Worm (Caenorhabditis elegans) whole organism, young adult: ENCODE results near the gene gtf-2H3.
A peak's percentile ranks its signal among the peaks of the same experiment; 100 is the strongest.

Source experiments
- B0035.1 ChIP-seq: sonication (generic microtip); optimal IDR thresholded peaks from 2 replicates; lab custom pipeline; 2016; ENCODE audit warnings: missing genetic modification characterization, mild to moderate bottlenecking, missing compliant biosample characterization, missing genotype, missing genetic modification reagents
- D2030.7 ChIP-seq: fragments of 200-800 bp; sonication (Bioruptor generic); IDR thresholded peaks from 2 replicates; pipeline ENCODE4 v1.3.6; 2022; ENCODE audit warnings: missing genetic modification reagents, missing genetic modification characterization, missing compliant biosample characterization
- F22D6.2 ChIP-seq: sonication (generic microtip); optimal IDR thresholded peaks from 2 replicates; lab custom pipeline; 2016; ENCODE audit warnings: mild to moderate bottlenecking, missing genetic modification characterization, missing compliant biosample characterization
- F33H1.4 ChIP-seq: fragments of 200-800 bp; sonication (Bioruptor generic); IDR thresholded peaks from 2 replicates; pipeline ENCODE4 v1.3.6; 2022; ENCODE audit warnings: missing genetic modification reagents, missing genetic modification characterization, missing compliant biosample characterization
- F55B11.4 ChIP-seq: sonication (generic microtip); optimal IDR thresholded peaks from 2 replicates; lab custom pipeline; 2016; ENCODE audit warnings: missing compliant biosample characterization, missing genetic modification characterization, borderline replicate concordance; ENCODE audit not compliant: insufficient read depth
- T26A5.8 ChIP-seq: sonication (generic microtip); optimal IDR thresholded peaks from 2 replicates; lab custom pipeline; 2016; ENCODE audit warnings: missing genetic modification characterization, missing compliant biosample characterization
- Y56A3A.18 ChIP-seq: fragments of 200-800 bp; sonication (Bioruptor generic); IDR thresholded peaks from 2 replicates; pipeline ENCODE4 v1.3.6; 2022; ENCODE audit warnings: missing genetic modification reagents, missing genetic modification characterization, missing compliant biosample characterization
- Y79H2A.3 ChIP-seq: fragments of 200-800 bp; sonication (Bioruptor generic); conservative IDR thresholded peaks from 2 replicates; pipeline ENCODE4 v1.3.6; 2022; ENCODE audit warnings: missing genetic modification reagents, missing genetic modification characterization, missing compliant biosample characterization
- aptf-3 ChIP-seq: fragments of 200-800 bp; sonication (Bioruptor generic); IDR thresholded peaks from 2 replicates; pipeline ENCODE4 v1.3.6; 2022; ENCODE audit warnings: missing genetic modification characterization, missing compliant biosample characterization
- atf-7 ChIP-seq: sonication (generic microtip); optimal IDR thresholded peaks from 2 replicates; lab custom pipeline; 2017; ENCODE audit warnings: mild to moderate bottlenecking, missing genetic modification characterization, missing compliant biosample characterization
- attf-6 ChIP-seq: fragments of 200-800 bp; sonication (Bioruptor generic); IDR thresholded peaks from 2 replicates; pipeline ENCODE4 v1.3.6; 2022; ENCODE audit warnings: missing genetic modification reagents, missing genetic modification characterization, missing compliant biosample characterization
- cebp-1 ChIP-seq, 2 experiments: fragments of 200-800 bp in 1 of 2; sonication (Bioruptor generic) in 1 of 2; sonication (generic microtip) in 1 of 2; IDR thresholded peaks in 1 of 2; optimal IDR thresholded peaks in 1 of 2; 2 replicates each; pipeline versions ENCODE4 v1.3.6 to Lab custom; 2017 to 2022; ENCODE audit warnings: missing compliant biosample characterization in 2 of 2, missing genetic modification characterization in 2 of 2, mild to moderate bottlenecking in 1 of 2, missing genetic modification reagents in 1 of 2, moderate library complexity in 1 of 2
- ceh-100 ChIP-seq: fragments of 200-800 bp; sonication (Bioruptor generic); IDR thresholded peaks from 2 replicates; pipeline ENCODE4 v1.3.6; 2022; ENCODE audit warnings: missing genetic modification reagents, missing genetic modification characterization, missing compliant biosample characterization
- ceh-91 ChIP-seq: fragments of 200-800 bp; sonication (Bioruptor generic); IDR thresholded peaks from 2 replicates; pipeline ENCODE4 v1.3.6; 2022; ENCODE audit warnings: missing genetic modification reagents, missing genetic modification characterization, missing compliant biosample characterization
- chd-7 ChIP-seq: sonication (generic microtip); optimal IDR thresholded peaks from 2 replicates; lab custom pipeline; 2016; ENCODE audit warnings: mild to moderate bottlenecking, missing genetic modification characterization, moderate library complexity, missing compliant biosample characterization
- dpff-1 ChIP-seq: sonication (generic microtip); optimal IDR thresholded peaks from 2 replicates; lab custom pipeline; 2017; ENCODE audit warnings: mild to moderate bottlenecking, missing genetic modification characterization, missing compliant biosample characterization
- egl-44 ChIP-seq: fragments of 200-800 bp; sonication (Bioruptor generic); IDR thresholded peaks from 2 replicates; pipeline ENCODE4 v1.3.6; 2022; ENCODE audit warnings: missing genetic modification reagents, missing genetic modification characterization, missing compliant biosample characterization
- egrh-3 ChIP-seq: fragments of 200-800 bp; sonication (Bioruptor generic); IDR thresholded peaks from 2 replicates; pipeline ENCODE4 v1.3.6; 2022; ENCODE audit warnings: missing genetic modification reagents, missing genetic modification characterization, missing compliant biosample characterization
- ekl-4 ChIP-seq: fragments of 200-800 bp; sonication (Bioruptor generic); IDR thresholded peaks from 2 replicates; pipeline ENCODE4 v1.3.6; 2022; ENCODE audit warnings: missing genetic modification reagents, missing genetic modification characterization, missing compliant biosample characterization
- gei-17 ChIP-seq: fragments of 200-800 bp; sonication (Bioruptor generic); optimal IDR thresholded peaks from 2 replicates; lab custom pipeline; 2018; ENCODE audit warnings: mild to moderate bottlenecking, missing genetic modification characterization, missing compliant biosample characterization
- hmg-1.2 ChIP-seq: fragments of 200-800 bp; sonication (Bioruptor generic); IDR thresholded peaks from 2 replicates; pipeline ENCODE4 v1.3.6; 2022; ENCODE audit warnings: missing genetic modification reagents, missing genetic modification characterization, missing compliant biosample characterization
- hrde-1 ChIP-seq: sonication (generic microtip); optimal IDR thresholded peaks from 2 replicates; lab custom pipeline; 2016; ENCODE audit warnings: missing genetic modification characterization, mild to moderate bottlenecking, missing compliant biosample characterization, moderate library complexity, missing genotype, missing genetic modification reagents, borderline replicate concordance
- lin-54 ChIP-seq: fragments of 200-800 bp; sonication (Bioruptor generic); optimal IDR thresholded peaks from 2 replicates; lab custom pipeline; 2018; ENCODE audit warnings: mild to moderate bottlenecking, missing genetic modification characterization, missing compliant biosample characterization
- lir-1 ChIP-seq: fragments of 200-800 bp; sonication (Bioruptor generic); conservative IDR thresholded peaks from 2 replicates; pipeline ENCODE4 v1.3.6; 2022; ENCODE audit warnings: missing genetic modification reagents, missing genetic modification characterization, missing compliant biosample characterization
- lsl-1 ChIP-seq: fragments of 200-800 bp; sonication (Bioruptor generic); optimal IDR thresholded peaks from 2 replicates; lab custom pipeline; 2018; ENCODE audit warnings: mild to moderate bottlenecking, missing genetic modification characterization, moderate library complexity, missing compliant biosample characterization
- madf-6 ChIP-seq: fragments of 200-800 bp; sonication (Bioruptor generic); IDR thresholded peaks from 2 replicates; pipeline ENCODE4 v1.3.6; 2022; ENCODE audit warnings: missing genetic modification reagents, missing genetic modification characterization, missing compliant biosample characterization
- madf-8 ChIP-seq: fragments of 200-800 bp; sonication (Bioruptor generic); conservative IDR thresholded peaks from 2 replicates; pipeline ENCODE4 v1.3.6; 2022; ENCODE audit warnings: missing genetic modification reagents, missing genetic modification characterization, missing compliant biosample characterization
- mel-28 ChIP-seq: sonication (generic microtip); optimal IDR thresholded peaks from 2 replicates; lab custom pipeline; 2016; ENCODE audit warnings: borderline replicate concordance, mild to moderate bottlenecking, missing genetic modification characterization, missing compliant biosample characterization
- nfyb-1 ChIP-seq: fragments of 200-800 bp; sonication (Bioruptor generic); IDR thresholded peaks from 2 replicates; pipeline ENCODE4 v1.3.6; 2022; ENCODE audit warnings: missing genetic modification reagents, missing genetic modification characterization, missing compliant biosample characterization
- nhr-179 ChIP-seq: sonication (generic microtip); optimal IDR thresholded peaks from 2 replicates; lab custom pipeline; 2016; ENCODE audit warnings: mild to moderate bottlenecking, missing genetic modification characterization, missing compliant biosample characterization
- pha-4 ChIP-seq: fragments of 150-350 bp; sonication (generic microtip); optimal IDR thresholded peaks from 2 replicates; lab custom pipeline; 2014; ENCODE audit warnings: missing biosample characterization, missing genetic modification reagents, missing genetic modification characterization
- rcor-1 ChIP-seq: fragments of 200-800 bp; sonication (Bioruptor generic); IDR thresholded peaks from 2 replicates; pipeline ENCODE4 v1.3.6; 2022; ENCODE audit warnings: missing genetic modification reagents, missing genetic modification characterization, missing compliant biosample characterization
- rec-8 ChIP-seq, 2 experiments: sonication (generic microtip); optimal IDR thresholded peaks; 2 replicates each; lab custom pipeline; 2016; ENCODE audit warnings: mild to moderate bottlenecking in 2 of 2, missing genetic modification characterization in 2 of 2, missing genetic modification reagents in 2 of 2, missing genotype in 2 of 2, missing biosample characterization in 1 of 2, missing compliant biosample characterization in 1 of 2, moderate library complexity in 1 of 2
- sea-2 ChIP-seq: fragments of 200-800 bp; sonication (Bioruptor generic); IDR thresholded peaks from 2 replicates; pipeline ENCODE4 v1.3.6; 2022; ENCODE audit warnings: missing genetic modification characterization, missing compliant biosample characterization
- snpc-1.3 ChIP-seq: sonication (generic microtip); optimal IDR thresholded peaks from 2 replicates; lab custom pipeline; 2017; ENCODE audit warnings: missing genetic modification characterization, mild to moderate bottlenecking, missing compliant biosample characterization, antibody characterized with exemption, moderate library complexity, missing genotype, missing genetic modification reagents; ENCODE audit not compliant: insufficient read depth
- snpc-3.4 ChIP-seq: sonication (generic microtip); optimal IDR thresholded peaks from 2 replicates; lab custom pipeline; 2017; ENCODE audit warnings: missing genetic modification characterization, mild to moderate bottlenecking, missing compliant biosample characterization, antibody characterized with exemption, moderate library complexity, missing genotype, missing genetic modification reagents
- tbp1 ChIP-seq: fragments of 200-800 bp; sonication (Bioruptor generic); optimal IDR thresholded peaks from 2 replicates; lab custom pipeline; 2018; ENCODE audit warnings: mild to moderate bottlenecking, missing genetic modification characterization, missing compliant biosample characterization
- tbx-9 ChIP-seq: sonication (generic microtip); optimal IDR thresholded peaks from 2 replicates; lab custom pipeline; 2016; ENCODE audit warnings: borderline replicate concordance, missing genetic modification characterization, inconsistent platforms, missing compliant biosample characterization
- xnd-1 ChIP-seq: sonication (generic microtip); optimal IDR thresholded peaks from 2 replicates; lab custom pipeline; 2016; ENCODE audit warnings: missing genotype, missing genetic modification reagents, missing genetic modification characterization, missing compliant biosample characterization
- zfh-2 ChIP-seq: fragments of 200-800 bp; sonication (Bioruptor generic); conservative IDR thresholded peaks from 2 replicates; pipeline ENCODE4 v1.3.6; 2022; ENCODE audit warnings: missing genetic modification reagents, missing genetic modification characterization, missing compliant biosample characterization

Gene gtf-2H3

ce11 chrIII:10120076-10120831, at the start of gene gtf-2H3, which contains the start of gene ham-3:
Gene gtf-2H3 (minus strand): TSS chrIII:10120148.
Gene ham-3 (plus strand): TSS chrIII:10120781.
- TF ChIP-seq hmg-1.2 (no peak), egrh-3 (GFP tag; lab: Robert Waterston, UW) (no peak), T26A5.8 (tag; lab: Kevin White, UChicago) (no peak), zfh-2 (GFP tag; lab: Robert Waterston, UW) (no peak), Y56A3A.18 (GFP tag; lab: Robert Waterston, UW) (no peak), snpc-1.3 (tag; lab: Kevin White, UChicago) (no peak), ceh-100 (GFP tag; lab: Robert Waterston, UW) (no peak), nfyb-1 (GFP tag; lab: Robert Waterston, UW) (no peak), xnd-1 (tag; lab: Kevin White, UChicago) (peak; percentile 68), aptf-3 (GFP tag; lab: Robert Waterston, UW) (no peak), gei-17 (no peak), ceh-91 (peak; percentile 50; the same call in 1 of the 2 replicates), snpc-3.4 (tag; lab: Kevin White, UChicago) (peak; percentile 38), nhr-179 (tag; lab: Kevin White, UChicago) (no peak), lin-54 (GFP tag; lab: Kevin White, UChicago) (peak; percentile 15), hrde-1 (tag; lab: Kevin White, UChicago) (no peak), lir-1 (no peak), F22D6.2 (no peak), tbp1 (GFP tag; lab: Kevin White, UChicago) (no peak), tbx-9 (no peak), F55B11.4 (tag; lab: Kevin White, UChicago) (no peak), ekl-4 (GFP tag; lab: Robert Waterston, UW) (no peak), sea-2 (GFP tag; lab: Robert Waterston, UW) (no peak), egl-44 (no peak), rcor-1 (GFP tag; lab: Robert Waterston, UW) (no peak), cebp-1 (GFP tag; IDR thresholded peaks at IDR 0.05; lab: Robert Waterston, UW) (no peak), cebp-1 (tag; optimal IDR thresholded peaks at IDR 0.05; lab: Kevin White, UChicago) (peak; percentile 13), atf-7 (tag; lab: Kevin White, UChicago) (no peak), B0035.1 (tag; lab: Kevin White, UChicago) (no peak), Y79H2A.3 (no peak), madf-8 (peak; percentile 33; the same call in 1 of the 2 replicates), pha-4 (tag; lab: Kevin White, UChicago) (no peak), F33H1.4 (GFP tag; lab: Robert Waterston, UW) (peak; percentile 90), D2030.7 (peak; percentile 61), madf-6 (peak; percentile 87), mel-28 (tag; lab: Kevin White, UChicago) (no peak), rec-8 (tag; optimal IDR thresholded peaks at IDR 0.05; lab: Kevin White, UChicago) (no peak), lsl-1 (GFP tag; lab: Kevin White, UChicago) (peak; percentile 85), chd-7 (tag; lab: Kevin White, UChicago) (no peak), attf-6 (GFP tag; lab: Robert Waterston, UW) (no peak), dpff-1 (tag; lab: Kevin White, UChicago) (no peak)
